Worm (Caenorhabditis elegans) whole organism, L1 larva: ENCODE data around the gene aexr-3.

Source experiments
- aly-2 ChIP-seq: fragments of 150-350 bp; optimal IDR thresholded peaks from 2 replicates; lab custom pipeline; 2014; ENCODE audit warnings: missing biosample characterization, missing genetic modification characterization
- ceh-8 ChIP-seq: fragments of 200-800 bp; sonication (Bioruptor generic); optimal IDR thresholded peaks from 2 replicates; lab custom pipeline; 2018; ENCODE audit warnings: mild to moderate bottlenecking, missing genetic modification characterization, moderate library complexity, missing compliant biosample characterization
- isw-1 ChIP-seq: fragments of 200-800 bp; sonication (Bioruptor generic); IDR thresholded peaks from 2 replicates; pipeline ENCODE4 v1.3.6; 2022; ENCODE audit warnings: missing genetic modification characterization, missing compliant biosample characterization
- nhr-237 ChIP-seq: fragments of 150-350 bp; optimal IDR thresholded peaks from 2 replicates; lab custom pipeline; 2014; ENCODE audit warnings: missing biosample characterization, missing genetic modification characterization
- pqm-1 ChIP-seq: sonication (generic microtip); optimal IDR thresholded peaks from 3 replicates; lab custom pipeline; 2017; ENCODE audit warnings: missing biosample characterization, missing genetic modification characterization
- unc-130 ChIP-seq: fragments of 150-350 bp; optimal IDR thresholded peaks from 2 replicates; lab custom pipeline; 2017; ENCODE audit warnings: missing biosample characterization, missing genetic modification characterization, inconsistent platforms

ce11 chrX:8961120-8961834, at the start of gene aexr-3:
- TF ChIP-seq aly-2 (tag; lab: Kevin White, UChicago): no peak
- no peak for TF ChIP-seq ceh-8 (GFP tag; lab: Kevin White, UChicago)
- no peak for TF ChIP-seq pqm-1 (tag; lab: Kevin White, UChicago)
- TF ChIP-seq nhr-237: no peak
- TF ChIP-seq isw-1: no peak
- no peak for TF ChIP-seq unc-130 (tag; lab: Kevin White, UChicago)
